Fruit fly (Drosophila melanogaster) whole organism, wandering third instar larva: ENCODE data around the gene CG34007.

Source experiments
- Dfd ChIP-seq: fragments of >200 bp; optimal IDR thresholded peaks from 2 replicates; lab custom pipeline; 2017; ENCODE audit warnings: missing biosample characterization, missing genetic modification characterization
- br ChIP-seq: fragments of 200-800 bp; sonication (Bioruptor generic); optimal IDR thresholded peaks from 2 replicates; lab custom pipeline; 2016; ENCODE audit warnings: missing biosample characterization, missing genetic modification characterization
- h ChIP-seq: fragments of 200-800 bp; sonication (Bioruptor generic); optimal IDR thresholded peaks from 3 replicates; lab custom pipeline; 2016; ENCODE audit warnings: missing biosample characterization, mild to moderate bottlenecking, missing genetic modification characterization

- TF ChIP-seq h (GFP tag; lab: Kevin White, UChicago) (no peak), br (GFP tag; lab: Kevin White, UChicago) (no peak), Dfd (no peak)
Observed at dm6 chr2L:20464385-20464784, 30.4 kb upstream of the CG34007 start.
